Fruit fly (Drosophila melanogaster) whole organism, embryonic: ENCODE results near the gene CG15923.

Experiments
- ATbp ChIP-seq: fragments of 200-800 bp; sonication (Bioruptor generic); optimal IDR thresholded peaks from 2 replicates; lab custom pipeline; 2017; ENCODE audit warnings: missing biosample characterization, mild to moderate bottlenecking, missing genetic modification characterization, missing genetic modification reagents
- Antp ChIP-seq: fragments of 200-800 bp; sonication (Bioruptor generic); optimal IDR thresholded peaks from 3 replicates; lab custom pipeline; 2016; ENCODE audit warnings: missing biosample characterization, missing genetic modification characterization
- Bgb ChIP-seq: fragments of 200-800 bp; sonication (Bioruptor generic); IDR thresholded peaks from 2 replicates; pipeline ENCODE4 v1.3.6; 2022; ENCODE audit warnings: missing biosample characterization, missing genetic modification characterization; ENCODE audit not compliant: partially characterized antibody
- CG10431 ChIP-seq: fragments of 200-800 bp; sonication (Bioruptor generic); optimal IDR thresholded peaks from 3 replicates; lab custom pipeline; 2018; ENCODE audit warnings: missing biosample characterization, mild to moderate bottlenecking, missing genetic modification characterization
- CG11560 ChIP-seq: fragments of 200-800 bp; sonication (Bioruptor generic); IDR thresholded peaks from 3 replicates; pipeline ENCODE4 v1.3.6; 2022; ENCODE audit warnings: missing biosample characterization, missing genetic modification characterization
- CG11723 ChIP-seq: fragments of 200-800 bp; sonication (Bioruptor generic); optimal IDR thresholded peaks from 2 replicates; lab custom pipeline; 2017; ENCODE audit warnings: missing biosample characterization, mild to moderate bottlenecking, missing genetic modification characterization
- CG16863 ChIP-seq: fragments of 200-800 bp; sonication (Bioruptor generic); optimal IDR thresholded peaks from 3 replicates; lab custom pipeline; 2016; ENCODE audit warnings: missing biosample characterization, missing genetic modification characterization
- CG18619 ChIP-seq: fragments of 200-800 bp; sonication (Bioruptor generic); optimal IDR thresholded peaks from 3 replicates; lab custom pipeline; 2017; ENCODE audit warnings: missing biosample characterization, mild to moderate bottlenecking, missing genetic modification characterization
- CG30431 ChIP-seq: fragments of 200-800 bp; sonication (Bioruptor generic); optimal IDR thresholded peaks from 2 replicates; lab custom pipeline; 2017; ENCODE audit warnings: missing biosample characterization, missing genetic modification characterization
- CG3281 ChIP-seq: fragments of 200-800 bp; sonication (Bioruptor generic); optimal IDR thresholded peaks from 3 replicates; lab custom pipeline; 2017; ENCODE audit warnings: missing biosample characterization, mild to moderate bottlenecking, missing genetic modification characterization
- CG34224 ChIP-seq: fragments of 200-800 bp; sonication (Bioruptor generic); IDR thresholded peaks from 3 replicates; pipeline ENCODE4 v1.3.6; 2022; ENCODE audit warnings: missing biosample characterization, missing genetic modification characterization; ENCODE audit not compliant: partially characterized antibody
- CG4282 ChIP-seq: fragments of 200-800 bp; sonication (Bioruptor generic); optimal IDR thresholded peaks from 2 replicates; lab custom pipeline; 2016; ENCODE audit warnings: missing biosample characterization, missing genetic modification characterization
- CG4360 ChIP-seq: fragments of 200-800 bp; sonication (Bioruptor generic); IDR thresholded peaks from 2 replicates; pipeline ENCODE4 v1.3.6; 2022; ENCODE audit warnings: missing biosample characterization, missing genetic modification characterization
- CG6175 ChIP-seq: fragments of 200-800 bp; sonication (Bioruptor generic); IDR thresholded peaks from 3 replicates; pipeline ENCODE4 v1.3.6; 2022; ENCODE audit warnings: missing biosample characterization, missing genetic modification characterization
- CG6813 ChIP-seq: fragments of 200-800 bp; sonication (Bioruptor generic); optimal IDR thresholded peaks from 2 replicates; lab custom pipeline; 2017; ENCODE audit warnings: missing biosample characterization, missing genetic modification characterization, mild to moderate bottlenecking, moderate library complexity, missing genetic modification reagents
- CG8359 ChIP-seq: fragments of 200-800 bp; sonication (Bioruptor generic); optimal IDR thresholded peaks from 2 replicates; lab custom pipeline; 2017; ENCODE audit warnings: missing biosample characterization, mild to moderate bottlenecking, missing genetic modification characterization, borderline replicate concordance
- CG8924 ChIP-seq: fragments of 200-800 bp; optimal IDR thresholded peaks from 3 replicates; lab custom pipeline; 2019; ENCODE audit warnings: missing biosample characterization, mild to moderate bottlenecking, missing genetic modification characterization, moderate library complexity
- CTCF ChIP-seq: fragments of 200-800 bp; sonication (Bioruptor generic); optimal IDR thresholded peaks from 2 replicates; lab custom pipeline; 2017; ENCODE audit warnings: missing biosample characterization, mild to moderate bottlenecking, missing genetic modification characterization, moderate library complexity
- Camta ChIP-seq: fragments of 200-800 bp; sonication (Bioruptor generic); optimal IDR thresholded peaks from 2 replicates; lab custom pipeline; 2016; ENCODE audit warnings: missing biosample characterization, missing genetic modification characterization
- CkIIα-i1 ChIP-seq: fragments of 200-800 bp; sonication (Bioruptor generic); IDR thresholded peaks from 2 replicates; pipeline ENCODE4 v1.3.6; 2022; ENCODE audit warnings: missing biosample characterization, missing genetic modification characterization
- Dad ChIP-seq: fragments of 200-800 bp; sonication (Bioruptor generic); optimal IDR thresholded peaks from 3 replicates; lab custom pipeline; 2016; ENCODE audit warnings: missing biosample characterization, missing genetic modification characterization
- Fer1 ChIP-seq: fragments of 200-800 bp; sonication (Bioruptor generic); optimal IDR thresholded peaks from 2 replicates; lab custom pipeline; 2017; ENCODE audit warnings: missing biosample characterization, mild to moderate bottlenecking, missing genetic modification characterization
- H2.0 ChIP-seq: fragments of 200-800 bp; sonication (Bioruptor generic); IDR thresholded peaks from 2 replicates; pipeline ENCODE4 v1.3.6; 2022; ENCODE audit warnings: missing biosample characterization, missing genetic modification characterization
- HLH54F ChIP-seq: fragments of 200-800 bp; sonication (Bioruptor generic); optimal IDR thresholded peaks from 3 replicates; lab custom pipeline; 2016; ENCODE audit warnings: missing biosample characterization, missing genetic modification characterization
- Mrtf ChIP-seq: fragments of 200-800 bp; sonication (Bioruptor generic); IDR thresholded peaks from 3 replicates; pipeline ENCODE4 v1.3.6; 2022; ENCODE audit warnings: missing biosample characterization, missing genetic modification characterization
- Nf-YB ChIP-seq: fragments of 200-800 bp; sonication (Bioruptor generic); optimal IDR thresholded peaks from 3 replicates; lab custom pipeline; 2019; ENCODE audit warnings: missing biosample characterization, mild to moderate bottlenecking, missing genetic modification characterization, moderate library complexity
- Scr ChIP-seq: fragments of 200-800 bp; sonication (Bioruptor generic); IDR thresholded peaks from 2 replicates; pipeline ENCODE4 v1.3.6; 2022; ENCODE audit warnings: missing biosample characterization, missing genetic modification characterization; ENCODE audit not compliant: partially characterized antibody
- Ssrp ChIP-seq: fragments of 200-800 bp; sonication (Bioruptor generic); optimal IDR thresholded peaks from 2 replicates; lab custom pipeline; 2018; ENCODE audit warnings: missing biosample characterization, mild to moderate bottlenecking, missing genetic modification characterization, moderate library complexity
- Trl ChIP-seq, 3 experiments: fragments of >200 bp in 2 of 3; fragments of 200-800 bp in 1 of 3; sonication (Bioruptor generic) in 1 of 3; optimal IDR thresholded peaks; 2 replicates in 1 of 3; 3 replicates in 2 of 3; lab custom pipeline; 2016 to 2017; ENCODE audit warnings: missing biosample characterization in 1 of 3, missing genetic modification characterization in 1 of 3
- Xrp1 ChIP-seq: fragments of 200-800 bp; sonication (Bioruptor generic); IDR thresholded peaks from 2 replicates; pipeline ENCODE4 v1.3.6; 2022; ENCODE audit warnings: missing biosample characterization, missing genetic modification characterization
- bcd ChIP-seq: fragments of 200-800 bp; sonication (Bioruptor generic); optimal IDR thresholded peaks from 2 replicates; lab custom pipeline; 2017; ENCODE audit warnings: missing biosample characterization, mild to moderate bottlenecking, missing genetic modification characterization
- cato ChIP-seq: fragments of 200-800 bp; sonication (Bioruptor generic); optimal IDR thresholded peaks from 2 replicates; lab custom pipeline; 2016; ENCODE audit warnings: missing biosample characterization, missing genetic modification characterization, borderline replicate concordance
- dmrt11E ChIP-seq: fragments of 200-800 bp; sonication (Bioruptor generic); optimal IDR thresholded peaks from 3 replicates; lab custom pipeline; 2018; ENCODE audit warnings: missing biosample characterization, mild to moderate bottlenecking, missing genetic modification characterization, moderate library complexity
- emc ChIP-seq: fragments of 200-800 bp; sonication (Bioruptor generic); optimal IDR thresholded peaks from 2 replicates; lab custom pipeline; 2016; ENCODE audit warnings: missing biosample characterization, missing genetic modification characterization
- gfzf ChIP-seq: fragments of 200-800 bp; sonication (Bioruptor generic); optimal IDR thresholded peaks from 2 replicates; lab custom pipeline; 2016; ENCODE audit warnings: missing biosample characterization, mild to moderate bottlenecking, missing genetic modification characterization, moderate library complexity
- grau ChIP-seq: fragments of 200-800 bp; optimal IDR thresholded peaks from 3 replicates; lab custom pipeline; 2019; ENCODE audit warnings: missing biosample characterization, mild to moderate bottlenecking, missing genetic modification characterization, moderate library complexity
- hkb ChIP-seq, 2 experiments: fragments of 200-800 bp in 1 of 2; fragments of >200 bp in 1 of 2; sonication (Bioruptor generic) in 1 of 2; IDR thresholded peaks in 1 of 2; optimal IDR thresholded peaks in 1 of 2; 2 replicates each; pipeline versions ENCODE4 v1.3.6 to Lab custom; 2017 to 2022; ENCODE audit warnings: missing biosample characterization in 1 of 2, missing genetic modification characterization in 1 of 2
- jumu ChIP-seq: fragments of 200-800 bp; sonication (Bioruptor generic); optimal IDR thresholded peaks from 3 replicates; lab custom pipeline; 2016; ENCODE audit warnings: missing biosample characterization, missing genetic modification characterization
- knrl ChIP-seq: fragments of 200-800 bp; sonication (Bioruptor generic); IDR thresholded peaks from 3 replicates; pipeline ENCODE4 v1.3.6; 2022; ENCODE audit warnings: missing biosample characterization, missing genetic modification characterization; ENCODE audit not compliant: partially characterized antibody
- lab ChIP-seq: fragments of 200-800 bp; sonication (Bioruptor generic); optimal IDR thresholded peaks from 3 replicates; lab custom pipeline; 2017; ENCODE audit warnings: missing biosample characterization, missing genetic modification characterization, mild to moderate bottlenecking, moderate library complexity, missing genetic modification reagents
- nmo ChIP-seq: fragments of 200-800 bp; sonication (Bioruptor generic); optimal IDR thresholded peaks from 2 replicates; lab custom pipeline; 2018; ENCODE audit warnings: missing biosample characterization, mild to moderate bottlenecking, missing genetic modification characterization, moderate library complexity
- pho ChIP-seq: fragments of 200-800 bp; sonication (Bioruptor generic); optimal IDR thresholded peaks from 2 replicates; lab custom pipeline; 2016; ENCODE audit warnings: missing biosample characterization, missing genetic modification characterization
- pnt ChIP-seq: fragments of 200-800 bp; sonication (Bioruptor generic); optimal IDR thresholded peaks from 3 replicates; lab custom pipeline; 2016; ENCODE audit warnings: missing biosample characterization, missing genetic modification characterization
- row ChIP-seq: fragments of 200-800 bp; sonication (Bioruptor generic); IDR thresholded peaks from 3 replicates; pipeline ENCODE4 v1.3.6; 2022; ENCODE audit warnings: missing biosample characterization, missing genetic modification characterization
- sc ChIP-seq, 3 experiments: fragments of >200 bp in 2 of 3; fragments of 200-800 bp in 1 of 3; sonication (Bioruptor generic) in 1 of 3; optimal IDR thresholded peaks; 2 replicates in 2 of 3; 3 replicates in 1 of 3; lab custom pipeline; 2017; ENCODE audit warnings: mild to moderate bottlenecking in 1 of 3, missing biosample characterization in 1 of 3, missing genetic modification characterization in 1 of 3, missing genetic modification reagents in 1 of 3
- ssp ChIP-seq: fragments of 200-800 bp; sonication (Bioruptor generic); IDR thresholded peaks from 2 replicates; pipeline ENCODE4 v1.3.6; 2022; ENCODE audit warnings: missing biosample characterization, missing genetic modification characterization
- vfl ChIP-seq: fragments of 200-800 bp; sonication (Bioruptor generic); optimal IDR thresholded peaks from 2 replicates; lab custom pipeline; 2016; ENCODE audit warnings: missing biosample characterization, missing genetic modification characterization

CG15923 gene

DNA sequence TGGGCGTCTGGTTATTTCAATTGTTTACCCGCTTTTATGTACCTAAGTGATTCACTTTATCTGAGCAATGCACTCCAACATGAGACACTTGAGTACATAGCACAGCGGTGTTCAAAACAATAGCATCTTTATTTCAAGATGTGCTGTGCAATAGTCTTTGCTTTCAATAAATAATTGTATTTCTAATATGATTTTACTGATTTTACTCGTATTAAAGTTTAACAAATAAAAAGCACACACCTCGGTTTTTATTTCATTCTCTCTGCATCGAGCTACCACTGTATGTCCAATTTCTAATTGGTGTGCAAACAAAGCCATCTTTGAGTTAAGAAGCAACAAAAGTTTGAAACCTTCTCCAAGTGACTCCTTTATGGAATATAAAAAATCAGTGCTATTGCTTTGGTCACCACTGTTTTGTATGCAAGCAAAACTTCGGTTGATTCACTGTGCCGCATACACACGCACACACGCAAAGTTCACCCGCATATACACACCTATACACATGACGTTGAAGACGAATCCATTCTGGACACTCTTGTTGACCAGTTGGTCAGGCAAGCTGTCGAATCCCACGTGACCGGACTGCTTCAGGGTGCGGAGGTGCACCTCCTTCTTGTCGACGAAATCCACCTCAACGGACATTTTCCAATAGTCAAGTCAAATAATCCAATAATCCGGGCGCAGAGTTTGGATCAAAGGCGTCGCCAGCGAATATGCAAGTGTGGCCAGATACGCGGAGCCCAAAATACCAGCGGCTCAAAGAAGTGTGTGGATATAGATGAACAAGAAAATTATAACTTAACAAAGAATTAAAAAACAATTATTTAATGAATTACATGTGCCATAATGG lies 28.8 kb downstream of the CG15923 start, which contains the start of gene Septin2 (continued):
- peak; percentile 75 for TF ChIP-seq Xrp1 (GFP tag; lab: Robert Waterston, UW)
- peak; percentile 82 for TF ChIP-seq Ssrp (tag; lab: Kevin White, UChicago)
- peak; percentile 75 for TF ChIP-seq bcd (GFP tag; lab: Kevin White, UChicago)
- TF ChIP-seq pho (GFP tag; lab: Kevin White, UChicago) = peak; percentile 46
- TF ChIP-seq CG6813 = peak; percentile 68
- no peak for TF ChIP-seq sc (optimal IDR thresholded peaks at IDR 0.05; lab: Kevin White, UChicago)
- TF ChIP-seq sc (GFP tag; optimal IDR thresholded peaks at IDR 0.05; lab: Kevin White, UChicago) = peak; percentile 79
- TF ChIP-seq ssp (GFP tag; lab: Robert Waterston, UW) = peak; percentile 56; the same call in 1 of the 2 replicates
- TF ChIP-seq CkIIα-i1 (GFP tag; lab: Robert Waterston, UW) = 0 out of 2 replicates have a peak, but pooled peaks have one; percentile 11
- peak; percentile 78 for TF ChIP-seq dmrt11E
- peak; percentile 64 for TF ChIP-seq CG30431 (GFP tag; lab: Kevin White, UChicago)
- TF ChIP-seq HLH54F = peak; percentile 50
- TF ChIP-seq ATbp (GFP tag; lab: Kevin White, UChicago) = peak; percentile 86
- peak; percentile 74 for TF ChIP-seq CG10431 (GFP tag; lab: Kevin White, UChicago)
- TF ChIP-seq CG6175 (GFP tag; lab: Robert Waterston, UW) = no peak
- peak; percentile 68 for TF ChIP-seq Nf-YB (GFP tag; lab: Kevin White, UChicago)
- TF ChIP-seq CG16863 (GFP tag; lab: Kevin White, UChicago) = peak; percentile 80
- TF ChIP-seq hkb (optimal IDR thresholded peaks at IDR 0.05; lab: Kevin White, UChicago) = no peak
- TF ChIP-seq hkb (GFP tag; IDR thresholded peaks at IDR 0.05; lab: Robert Waterston, UW) = peak; percentile 82
- no peak; the same call in 2 of the 3 replicates for TF ChIP-seq Mrtf
- TF ChIP-seq CG4282 (GFP tag; lab: Kevin White, UChicago) = no peak
- peak; percentile 82 for TF ChIP-seq lab (GFP tag; lab: Kevin White, UChicago)
- TF ChIP-seq CG8924 (tag; lab: Kevin White, UChicago) = peak; percentile 86
- no peak for TF ChIP-seq CG34224
- TF ChIP-seq CTCF (GFP tag; lab: Kevin White, UChicago) = peak; percentile 55
- TF ChIP-seq Dad (GFP tag; lab: Kevin White, UChicago) = peak; percentile 57
- TF ChIP-seq CG11723 (GFP tag; lab: Kevin White, UChicago) = peak; percentile 75
- TF ChIP-seq CG11560 = 0 out of 3 replicates have a peak, but pooled peaks have one; percentile 14
- TF ChIP-seq cato (GFP tag; lab: Kevin White, UChicago) = peak; percentile 76
- peak; percentile 81 for TF ChIP-seq Fer1 (GFP tag; lab: Kevin White, UChicago)
- TF ChIP-seq vfl = no peak
- peak; percentile 70 for TF ChIP-seq row (GFP tag; lab: Robert Waterston, UW)
- TF ChIP-seq gfzf = peak; percentile 72
- TF ChIP-seq nmo (GFP tag; lab: Kevin White, UChicago) = peak; percentile 87
- TF ChIP-seq CG8359 (GFP tag; lab: Kevin White, UChicago) = peak; percentile 73
- no peak for TF ChIP-seq knrl (GFP tag; lab: Robert Waterston, UW)
- TF ChIP-seq Trl (optimal IDR thresholded peaks at IDR 0.05; lab: Kevin White, UChicago) = no peak
- peak; percentile 43 for TF ChIP-seq Trl (GFP tag; optimal IDR thresholded peaks at IDR 0.05; lab: Kevin White, UChicago)
- TF ChIP-seq CG18619 = peak; percentile 80
- TF ChIP-seq CG3281 (GFP tag; lab: Kevin White, UChicago) = peak; percentile 80
- TF ChIP-seq H2.0 (GFP tag; lab: Robert Waterston, UW) = no peak
- TF ChIP-seq grau (tag; lab: Kevin White, UChicago) = peak; percentile 83
- no peak for TF ChIP-seq Scr (GFP tag; lab: Robert Waterston, UW)
- no peak for TF ChIP-seq emc (GFP tag; lab: Kevin White, UChicago)
- peak; percentile 25 for TF ChIP-seq Antp
- TF ChIP-seq jumu (GFP tag; lab: Kevin White, UChicago) = peak; percentile 30
- 0 out of 2 replicates have a peak, but pooled peaks have one; percentile 22 for TF ChIP-seq CG4360 (GFP tag; lab: Robert Waterston, UW)
- TF ChIP-seq Bgb (GFP tag; lab: Robert Waterston, UW) = no peak
- peak; percentile 59 for TF ChIP-seq pnt (GFP tag; lab: Kevin White, UChicago)
- peak; percentile 53 for TF ChIP-seq Camta (GFP tag; lab: Kevin White, UChicago)
